Fruit fly (Drosophila melanogaster): ENCODE results near the gene CG18178.

DNA sequence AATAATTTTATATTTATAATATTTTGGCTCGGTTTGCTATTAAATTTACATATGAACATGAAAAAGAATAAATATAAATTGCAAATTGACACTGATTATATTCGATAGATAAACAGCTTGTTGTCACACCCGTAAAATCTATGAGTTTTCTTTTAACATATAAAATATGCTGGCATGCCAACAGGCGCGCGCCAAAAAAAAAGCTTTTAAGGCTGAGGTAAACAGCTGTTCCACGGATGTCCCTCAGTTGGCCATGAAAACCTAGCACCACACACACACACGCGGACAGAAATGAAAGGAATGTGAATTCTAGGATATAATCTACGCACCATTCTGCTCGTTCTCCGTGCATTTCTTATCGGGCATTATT is 24.1 kb downstream of the CG18178 start:
- no peak for TF ChIP-seq CG14050 (GFP tag; IDR thresholded peaks at IDR 0.05)
- no peak for TF ChIP-seq Dll (GFP tag; IDR thresholded peaks at IDR 0.05; ENCODE audit: partially characterized antibody)
- TF ChIP-seq insv (GFP tag; optimal IDR thresholded peaks at IDR 0.05), result no peak
- TF ChIP-seq dysf (GFP tag; IDR thresholded peaks at IDR 0.05), result no peak

All from whole organism, embryonic.